Fruit fly (Drosophila melanogaster) whole organism, prepupa: ENCODE measurements around the gene erm.

ENCODE experiments used
- CG31627 ChIP-seq: fragments of 200-800 bp; sonication (Bioruptor generic); optimal IDR thresholded peaks from 3 replicates; lab custom pipeline; 2016; ENCODE audit warnings: missing biosample characterization, missing genetic modification characterization
- CG34406 ChIP-seq: fragments of 200-800 bp; sonication (Bioruptor generic); optimal IDR thresholded peaks from 3 replicates; lab custom pipeline; 2016; ENCODE audit warnings: missing biosample characterization, missing genetic modification characterization

- TF ChIP-seq CG34406 (GFP tag; lab: Kevin White, UChicago) (no peak), CG31627 (no peak)
These were observed 42.8 kb downstream of the erm start for dm6 chr2L:1927406-1927805.
